Fruit fly (Drosophila melanogaster): Measurements from ENCODE around the gene CG31673.

CG31673 gene

dm6 chr2L:20864764-20865265, 35.4 kb downstream of the CG31673 start, which contains the start of gene CG9338 (continued):
- TF ChIP-seq Dll (GFP tag; IDR thresholded peaks at IDR 0.05; ENCODE audit: partially characterized antibody) (no peak), D19B (GFP tag; optimal IDR thresholded peaks at IDR 0.05) (peak; percentile 98), cato (GFP tag; optimal IDR thresholded peaks at IDR 0.05; ENCODE audit: borderline replicate concordance) (peak; percentile 75), pnt (GFP tag; optimal IDR thresholded peaks at IDR 0.05) (peak; percentile 77), CG3163 (GFP tag; optimal IDR thresholded peaks at IDR 0.05) (peak; percentile 56), twi (tag; optimal IDR thresholded peaks at IDR 0.05) (peak; percentile 46), Lpt (GFP tag; optimal IDR thresholded peaks at IDR 0.05) (no peak), CG17802 (tag; optimal IDR thresholded peaks at IDR 0.05) (peak; percentile 71), hbn (GFP tag; IDR thresholded peaks at IDR 0.05; ENCODE audit: partially characterized antibody) (0 out of 2 replicates have a peak, but pooled peaks have one; percentile 16), Trl (optimal IDR thresholded peaks at IDR 0.05) (peak in 1 of 2 experiments; percentile 4), Trl (GFP tag; optimal IDR thresholded peaks at IDR 0.05) (peak; percentile 91), Mes4 (GFP tag; optimal IDR thresholded peaks at IDR 0.05) (peak; percentile 75), sisA (GFP tag; IDR thresholded peaks at IDR 0.05) (peak; percentile 80), CG43689 (GFP tag; IDR thresholded peaks at IDR 0.05) (no peak), CG1832 (GFP tag; optimal IDR thresholded peaks at IDR 0.05) (no peak), Sry-δ (GFP tag; optimal IDR thresholded peaks at IDR 0.05) (peak; percentile 17), Oli (tag; optimal IDR thresholded peaks at IDR 0.05) (peak; percentile 77), ato (GFP tag; IDR thresholded peaks at IDR 0.05; ENCODE audit: partially characterized antibody) (peak; percentile 54; the same call in 1 of the 2 replicates), Nf-YA (GFP tag; IDR thresholded peaks at IDR 0.05) (0 out of 2 replicates have a peak, but pooled peaks have one; percentile 40), BtbVII (GFP tag; optimal IDR thresholded peaks at IDR 0.05) (peak; percentile 92), zf30C (GFP tag; optimal IDR thresholded peaks at IDR 0.05) (no peak), salm (tag; optimal IDR thresholded peaks at IDR 0.05) (peak; percentile 72), CG6254 (GFP tag; optimal IDR thresholded peaks at IDR 0.05) (peak; percentile 85), ab (GFP tag; optimal IDR thresholded peaks at IDR 0.05) (peak; percentile 55), pan (optimal IDR thresholded peaks at IDR 0.05) (no peak), pan (GFP tag; optimal IDR thresholded peaks at IDR 0.05 in 1 of 2, IDR thresholded peaks at IDR 0.05 in 1 of 2) (peak in 1 of 2 experiments; percentile 92), repo (GFP tag; optimal IDR thresholded peaks at IDR 0.05) (peak; percentile 76), Dip2 (GFP tag; IDR thresholded peaks at IDR 0.05) (no peak), odd (GFP tag; optimal IDR thresholded peaks at IDR 0.05) (peak; percentile 83), danr (GFP tag; IDR thresholded peaks at IDR 0.05) (peak; percentile 85; the same call in 1 of the 2 replicates), MESR4 (GFP tag; optimal IDR thresholded peaks at IDR 0.05) (no peak), h (optimal IDR thresholded peaks at IDR 0.05) (no peak), inv (GFP tag; IDR thresholded peaks at IDR 0.05; ENCODE audit: partially characterized antibody) (peak; percentile 50; the same call in 1 of the 2 replicates), tx (GFP tag; optimal IDR thresholded peaks at IDR 0.05) (peak; percentile 70), ken (GFP tag; IDR thresholded peaks at IDR 0.05) (no peak; the same call in 2 of the 3 replicates), bowl (GFP tag; IDR thresholded peaks at IDR 0.05) (peak; percentile 31; the same call in 1 of the 2 replicates), Atf-2 (GFP tag; optimal IDR thresholded peaks at IDR 0.05) (peak; percentile 70), ci (GFP tag; IDR thresholded peaks at IDR 0.05) (peak; percentile 81), CG33557 (GFP tag; optimal IDR thresholded peaks at IDR 0.05) (peak; percentile 33), ind (GFP tag; optimal IDR thresholded peaks at IDR 0.05) (peak; percentile 96), B-H1 (GFP tag; IDR thresholded peaks at IDR 0.05) (peak; percentile 91), Lhr (GFP tag; optimal IDR thresholded peaks at IDR 0.05) (peak; percentile 13), CG8290 (GFP tag; optimal IDR thresholded peaks at IDR 0.05) (peak; percentile 40), CG8290 (tag; optimal IDR thresholded peaks at IDR 0.05) (peak; percentile 14 to 60), sr (GFP tag; IDR thresholded peaks at IDR 0.05) (peak; percentile 13; the same call in 1 of the 3 replicates), CG30431 (GFP tag; optimal IDR thresholded peaks at IDR 0.05) (peak; percentile 51), Neu2 (GFP tag; optimal IDR thresholded peaks at IDR 0.05; ENCODE audit: borderline replicate concordance) (no peak), maf-S (GFP tag; optimal IDR thresholded peaks at IDR 0.05) (peak; percentile 64), CG18476 (GFP tag; optimal IDR thresholded peaks at IDR 0.05) (peak; percentile 62), CG31388 (GFP tag; optimal IDR thresholded peaks at IDR 0.05) (peak; percentile 1), CG12744 (GFP tag; optimal IDR thresholded peaks at IDR 0.05) (peak; percentile 54), eyg (GFP tag; optimal IDR thresholded peaks at IDR 0.05) (peak; percentile 58)

Data from whole organism, embryonic.